Fruit fly (Drosophila melanogaster): ENCODE results near the gene LpR1.

The LpR1 gene

DNA sequence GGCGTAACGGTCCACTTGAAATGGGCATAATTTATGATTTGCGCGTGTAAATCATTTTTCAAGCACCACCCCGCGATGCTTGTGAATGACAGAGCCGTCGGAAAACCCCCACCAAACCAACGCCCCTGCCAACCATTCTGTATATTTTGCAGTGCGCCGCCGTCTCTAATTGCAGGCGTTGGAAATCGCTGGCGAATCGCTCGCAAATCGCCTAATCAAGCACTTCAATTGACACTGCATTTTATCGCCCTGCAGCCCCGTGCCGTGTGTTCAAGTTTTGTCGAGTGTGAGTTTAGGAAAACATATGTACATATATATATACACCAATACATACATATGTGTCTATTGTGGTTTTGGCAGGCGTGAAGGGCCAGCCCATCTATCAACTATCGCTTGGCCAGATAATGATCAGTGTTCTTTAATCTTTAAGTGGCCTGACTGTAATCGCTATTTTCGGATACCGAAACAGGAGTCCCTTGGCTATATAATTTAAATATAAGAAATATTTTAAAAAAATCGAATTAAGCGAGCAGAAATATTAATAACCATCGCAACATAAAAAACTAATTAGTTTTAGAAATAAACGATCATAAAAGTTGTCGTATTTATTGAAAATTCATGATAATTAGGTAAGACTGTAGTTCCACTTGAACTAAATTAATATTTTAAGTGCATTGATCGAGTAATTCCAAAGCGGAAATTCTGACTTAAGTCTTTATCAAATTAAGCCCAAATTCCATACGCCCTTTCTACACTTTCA, 720 bp downstream of the LpR1 start:
- TF ChIP-seq usp (GFP tag; optimal IDR thresholded peaks at IDR 0.05) (no peak), pan (optimal IDR thresholded peaks at IDR 0.05) (no peak), psq (optimal IDR thresholded peaks at IDR 0.05) (no peak), EcR (GFP tag; optimal IDR thresholded peaks at IDR 0.05) (no peak), CG8478 (optimal IDR thresholded peaks at IDR 0.05) (no peak), Dll (optimal IDR thresholded peaks at IDR 0.05) (no peak)

dm6 chr3R:25760190-25760589, 2.7 kb downstream of the LpR1 start:
- TF ChIP-seq CG8478 (optimal IDR thresholded peaks at IDR 0.05) (no peak), psq (optimal IDR thresholded peaks at IDR 0.05) (no peak), Dll (optimal IDR thresholded peaks at IDR 0.05) (no peak), EcR (GFP tag; optimal IDR thresholded peaks at IDR 0.05) (no peak), usp (GFP tag; optimal IDR thresholded peaks at IDR 0.05) (no peak), pan (optimal IDR thresholded peaks at IDR 0.05) (no peak)

DNA sequence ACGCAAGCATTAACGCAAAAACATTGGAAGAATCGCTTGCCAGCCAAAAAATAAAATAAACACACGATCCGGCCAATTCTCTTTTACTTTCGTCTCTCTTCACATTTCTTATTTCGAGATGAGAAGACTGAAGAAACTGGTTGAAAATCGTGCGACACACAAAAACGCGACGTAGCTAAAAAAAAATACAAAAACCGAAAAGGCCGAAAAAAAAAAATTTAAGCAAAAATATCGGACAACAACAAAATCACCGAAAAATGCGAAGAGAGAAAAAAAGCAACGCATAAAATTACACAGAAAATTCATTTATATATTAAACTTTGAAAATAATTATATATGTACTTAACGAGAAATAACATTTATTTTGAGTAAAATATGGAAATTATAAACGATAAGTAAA, 3.5 kb downstream of the LpR1 start:
- no peak for TF ChIP-seq CG8478 (optimal IDR thresholded peaks at IDR 0.05)
- TF ChIP-seq usp (GFP tag; optimal IDR thresholded peaks at IDR 0.05) = no peak
- TF ChIP-seq EcR (GFP tag; optimal IDR thresholded peaks at IDR 0.05) = no peak
- TF ChIP-seq Dll (optimal IDR thresholded peaks at IDR 0.05) = no peak
- no peak for TF ChIP-seq pan (optimal IDR thresholded peaks at IDR 0.05)
- TF ChIP-seq psq (optimal IDR thresholded peaks at IDR 0.05) = no peak

DNA sequence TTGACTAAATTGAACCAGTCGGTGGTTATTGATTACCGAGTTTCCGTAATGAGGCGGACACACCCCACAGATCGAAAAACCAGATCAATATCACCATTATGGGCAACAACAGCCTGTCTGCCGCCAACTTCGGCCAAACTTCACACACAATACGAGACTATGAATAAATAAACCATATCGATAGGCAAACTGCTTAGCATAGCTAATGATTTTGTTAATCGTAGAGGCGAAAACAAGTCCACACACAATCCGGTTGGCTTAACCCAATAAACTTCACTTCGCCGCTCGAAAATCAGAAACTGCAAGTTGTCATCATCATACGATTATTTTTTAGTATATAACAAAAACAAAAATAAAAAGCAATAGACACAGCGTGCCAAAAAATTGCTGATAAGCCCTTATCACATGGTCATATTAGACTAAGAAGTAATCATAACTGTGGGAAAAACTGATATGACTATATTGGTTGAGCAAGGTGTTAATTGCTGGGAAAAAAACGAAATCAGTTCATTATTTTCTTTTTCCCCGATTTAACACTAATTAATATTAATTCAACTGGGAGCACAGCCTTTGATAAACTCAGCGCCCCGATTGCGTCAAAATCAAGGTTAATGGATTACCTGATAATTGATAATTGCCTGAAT, 6.9 kb downstream of the LpR1 start:
- no peak for TF ChIP-seq usp (GFP tag; optimal IDR thresholded peaks at IDR 0.05)
- no peak for TF ChIP-seq CG8478 (optimal IDR thresholded peaks at IDR 0.05)
- TF ChIP-seq pan (optimal IDR thresholded peaks at IDR 0.05) = no peak
- TF ChIP-seq psq (optimal IDR thresholded peaks at IDR 0.05) = no peak

- TF ChIP-seq usp (GFP tag; optimal IDR thresholded peaks at IDR 0.05) = no peak
- TF ChIP-seq CG8478 (optimal IDR thresholded peaks at IDR 0.05) = no peak
- no peak for TF ChIP-seq EcR (GFP tag; optimal IDR thresholded peaks at IDR 0.05)
- TF ChIP-seq Dll (optimal IDR thresholded peaks at IDR 0.05) = no peak
- TF ChIP-seq pan (optimal IDR thresholded peaks at IDR 0.05) = no peak
- TF ChIP-seq psq (optimal IDR thresholded peaks at IDR 0.05) = no peak
These were observed 8.0 kb downstream of the LpR1 start for dm6 chr3R:25754844-25755429.

- TF ChIP-seq CG8478 (optimal IDR thresholded peaks at IDR 0.05) = no peak
- no peak for TF ChIP-seq Dll (optimal IDR thresholded peaks at IDR 0.05)
- TF ChIP-seq psq (optimal IDR thresholded peaks at IDR 0.05) = no peak
- TF ChIP-seq pan (optimal IDR thresholded peaks at IDR 0.05) = no peak
- TF ChIP-seq usp (GFP tag; optimal IDR thresholded peaks at IDR 0.05) = no peak
- TF ChIP-seq EcR (GFP tag; optimal IDR thresholded peaks at IDR 0.05) = no peak
These were observed 9.1 kb downstream of the LpR1 start for dm6 chr3R:25753798-25754197.

DNA sequence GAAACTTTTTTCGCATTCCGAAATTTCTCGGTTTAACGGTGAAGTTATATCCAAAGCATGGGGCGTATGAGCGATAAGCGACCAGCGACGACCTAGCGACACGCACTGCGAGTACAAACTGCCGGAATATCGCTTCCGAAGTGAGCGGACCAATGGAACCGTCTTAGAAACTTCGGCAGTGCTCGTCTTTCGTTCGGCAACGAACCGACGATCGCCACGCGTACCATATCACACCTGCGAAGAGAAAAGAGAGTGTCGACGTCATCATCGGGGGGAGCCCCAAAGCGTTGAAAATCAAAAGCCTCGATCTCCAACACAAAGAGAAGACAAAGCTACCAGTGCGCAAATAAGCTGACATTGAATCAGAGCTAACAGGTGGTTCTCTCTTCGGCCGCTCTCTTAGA, 22.6 kb downstream of the LpR1 start, which contains the start of gene LpR2:
Gene LpR2, minus strand, starts transcription at position 118 of the 404 bp plus-strand sequence.
- TF ChIP-seq CG8478 (optimal IDR thresholded peaks at IDR 0.05) (no peak), psq (optimal IDR thresholded peaks at IDR 0.05) (no peak), pan (optimal IDR thresholded peaks at IDR 0.05) (no peak), usp (GFP tag; optimal IDR thresholded peaks at IDR 0.05) (no peak), EcR (GFP tag; optimal IDR thresholded peaks at IDR 0.05) (no peak), Dll (optimal IDR thresholded peaks at IDR 0.05) (no peak)

DNA sequence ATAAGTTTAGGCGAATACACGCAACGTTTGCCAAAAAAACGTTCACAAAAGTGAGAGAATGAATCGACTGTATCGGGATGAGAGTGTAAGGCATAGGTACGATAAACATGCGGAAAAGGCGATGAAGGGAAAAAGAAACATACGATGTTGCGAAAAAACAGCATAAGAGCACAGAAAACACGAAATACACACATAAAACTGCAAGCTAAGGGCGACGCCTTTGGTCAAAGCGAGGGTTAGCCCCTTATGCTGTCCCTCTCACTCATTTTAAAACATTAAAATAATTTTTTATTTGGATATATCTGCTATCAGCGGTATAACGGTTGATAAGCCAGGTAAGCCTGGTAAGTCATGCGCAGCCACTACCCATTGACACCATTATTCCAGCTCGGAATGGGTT, 23.2 kb downstream of the LpR1 start:
- TF ChIP-seq CG8478 (optimal IDR thresholded peaks at IDR 0.05) = no peak
- no peak for TF ChIP-seq EcR (GFP tag; optimal IDR thresholded peaks at IDR 0.05)
- TF ChIP-seq pan (optimal IDR thresholded peaks at IDR 0.05) = no peak
- TF ChIP-seq usp (GFP tag; optimal IDR thresholded peaks at IDR 0.05) = no peak

- TF ChIP-seq usp (GFP tag; optimal IDR thresholded peaks at IDR 0.05) = no peak
- TF ChIP-seq CG8478 (optimal IDR thresholded peaks at IDR 0.05) = no peak
- peak in 1 of 2 experiments; percentile 49 for TF ChIP-seq EcR (GFP tag; optimal IDR thresholded peaks at IDR 0.05)
These were observed 25.1 kb downstream of the LpR1 start for dm6 chr3R:25737735-25738371.

dm6 chr3R:25735801-25736068, 27.2 kb downstream of the LpR1 start:
- TF ChIP-seq pan (optimal IDR thresholded peaks at IDR 0.05) (no peak), Dll (optimal IDR thresholded peaks at IDR 0.05) (no peak), usp (GFP tag; optimal IDR thresholded peaks at IDR 0.05) (no peak), EcR (GFP tag; optimal IDR thresholded peaks at IDR 0.05) (no peak), CG8478 (optimal IDR thresholded peaks at IDR 0.05) (no peak), psq (optimal IDR thresholded peaks at IDR 0.05) (no peak)

dm6 chr3R:25734967-25735800, 27.7 kb downstream of the LpR1 start:
- no peak for TF ChIP-seq pan (optimal IDR thresholded peaks at IDR 0.05)
- no peak for TF ChIP-seq usp (GFP tag; optimal IDR thresholded peaks at IDR 0.05)
- no peak for TF ChIP-seq Dll (optimal IDR thresholded peaks at IDR 0.05)
- TF ChIP-seq CG8478 (optimal IDR thresholded peaks at IDR 0.05) = no peak
- no peak for TF ChIP-seq EcR (GFP tag; optimal IDR thresholded peaks at IDR 0.05)
- no peak for TF ChIP-seq psq (optimal IDR thresholded peaks at IDR 0.05)

Data from whole organism.